Worm (Caenorhabditis elegans): ENCODE data around the gene M03F4.4.

- TF ChIP-seq pha-4 (tag; optimal IDR thresholded peaks at IDR 0.05) (no peak), hlh-8 (tag; optimal IDR thresholded peaks at IDR 0.05) (no peak), ceh-34 (tag; optimal IDR thresholded peaks at IDR 0.05) (no peak), hlh-6 (tag; optimal IDR thresholded peaks at IDR 0.05) (no peak), Y22D7AL.16 (tag; optimal IDR thresholded peaks at IDR 0.05) (no peak), K09A11.1 (tag; optimal IDR thresholded peaks at IDR 0.05; ENCODE audit: insufficient read depth) (no peak), F13H6.1 (tag; optimal IDR thresholded peaks at IDR 0.05) (no peak), nhr-11 (tag; optimal IDR thresholded peaks at IDR 0.05) (no peak), pqm-1 (tag; optimal IDR thresholded peaks at IDR 0.05) (no peak), C08G9.2 (tag; optimal IDR thresholded peaks at IDR 0.05) (no peak), gmeb-2 (tag; optimal IDR thresholded peaks at IDR 0.05) (no peak), T23F11.4 (GFP tag; optimal IDR thresholded peaks at IDR 0.05) (no peak)
Measured at ce11 chrX:4915879-4916278, 41.3 kb downstream of the M03F4.4 start, which contains the start of gene ifa-4.
